Fruit fly (Drosophila melanogaster) whole organism, pupa: ENCODE results near the gene CG13894.

ENCODE experiments used
- CG10348 ChIP-seq: fragments of 200-800 bp; sonication (Bioruptor generic); IDR thresholded peaks from 2 replicates; pipeline ENCODE4 v1.3.6; 2022; ENCODE audit warnings: missing biosample characterization, missing genetic modification characterization
- CG12605 ChIP-seq: fragments of 200-800 bp; sonication (Bioruptor generic); IDR thresholded peaks from 2 replicates; pipeline ENCODE4 v1.3.6; 2022; ENCODE audit warnings: missing biosample characterization, missing genetic modification characterization
- CG13204 ChIP-seq: fragments of 200-800 bp; sonication (Bioruptor generic); optimal IDR thresholded peaks from 2 replicates; lab custom pipeline; 2018; ENCODE audit warnings: missing biosample characterization, mild to moderate bottlenecking, missing genetic modification characterization, moderate library complexity
- CG14655 ChIP-seq: fragments of 200-800 bp; sonication (Bioruptor generic); optimal IDR thresholded peaks from 3 replicates; lab custom pipeline; 2017; ENCODE audit warnings: mild to moderate bottlenecking, missing biosample characterization, missing genetic modification reagents, missing genetic modification characterization
- CG15710 ChIP-seq: fragments of 200-800 bp; sonication (Bioruptor generic); optimal IDR thresholded peaks from 2 replicates; lab custom pipeline; 2018; ENCODE audit warnings: missing biosample characterization, mild to moderate bottlenecking, missing genetic modification characterization, moderate library complexity
- CG17806 ChIP-seq: fragments of 200-800 bp; sonication (Bioruptor generic); optimal IDR thresholded peaks from 2 replicates; lab custom pipeline; 2018; ENCODE audit warnings: missing biosample characterization, mild to moderate bottlenecking, missing genetic modification characterization, moderate library complexity
- CG32121 ChIP-seq: fragments of 200-800 bp; sonication (Bioruptor generic); IDR thresholded peaks from 2 replicates; pipeline ENCODE4 v1.3.6; 2022; ENCODE audit warnings: missing biosample characterization, missing genetic modification characterization
- CG34367 ChIP-seq: fragments of 200-800 bp; sonication (Bioruptor generic); optimal IDR thresholded peaks from 2 replicates; lab custom pipeline; 2018; ENCODE audit warnings: missing biosample characterization, mild to moderate bottlenecking, missing genetic modification characterization
- CG4496 ChIP-seq: fragments of 200-800 bp; sonication (Bioruptor generic); IDR thresholded peaks from 3 replicates; pipeline ENCODE4 v1.3.6; 2022; ENCODE audit warnings: missing biosample characterization, missing genetic modification characterization
- CG8159 ChIP-seq: fragments of 200-800 bp; sonication (Bioruptor generic); optimal IDR thresholded peaks from 3 replicates; lab custom pipeline; 2018; ENCODE audit warnings: missing biosample characterization, mild to moderate bottlenecking, missing genetic modification characterization, moderate library complexity
- CG8301 ChIP-seq: fragments of 200-800 bp; sonication (Bioruptor generic); optimal IDR thresholded peaks from 2 replicates; lab custom pipeline; 2018; ENCODE audit warnings: missing biosample characterization, mild to moderate bottlenecking, missing genetic modification characterization
- CG9948 ChIP-seq: fragments of 200-800 bp; sonication (Bioruptor generic); optimal IDR thresholded peaks from 2 replicates; lab custom pipeline; 2018; ENCODE audit warnings: missing biosample characterization, mild to moderate bottlenecking, missing genetic modification characterization, moderate library complexity
- D1 ChIP-seq: fragments of 200-800 bp; sonication (Bioruptor generic); optimal IDR thresholded peaks from 2 replicates; lab custom pipeline; 2018; ENCODE audit warnings: missing biosample characterization, mild to moderate bottlenecking, missing genetic modification characterization, moderate library complexity
- EcR ChIP-seq: fragments of 200-800 bp; sonication (Bioruptor generic); optimal IDR thresholded peaks from 3 replicates; lab custom pipeline; 2019; ENCODE audit warnings: missing biosample characterization, missing genetic modification characterization, mild to moderate bottlenecking, moderate library complexity, missing genetic modification reagents
- Ets98B ChIP-seq: fragments of 200-800 bp; sonication (Bioruptor generic); IDR thresholded peaks from 2 replicates; pipeline ENCODE4 v1.3.6; 2022; ENCODE audit warnings: missing biosample characterization, missing genetic modification characterization
- Pif1A ChIP-seq: fragments of 200-800 bp; sonication (Bioruptor generic); optimal IDR thresholded peaks from 3 replicates; lab custom pipeline; 2016; ENCODE audit warnings: missing biosample characterization, missing genetic modification characterization
- Pif1B ChIP-seq: fragments of 200-800 bp; sonication (Bioruptor generic); optimal IDR thresholded peaks from 3 replicates; lab custom pipeline; 2016; ENCODE audit warnings: missing biosample characterization, missing genetic modification characterization
- Snoo ChIP-seq: fragments of 200-800 bp; sonication (Bioruptor generic); optimal IDR thresholded peaks from 3 replicates; lab custom pipeline; 2017; ENCODE audit warnings: missing biosample characterization, mild to moderate bottlenecking, missing genetic modification characterization, inconsistent platforms
- fd96Ca ChIP-seq: fragments of 200-800 bp; sonication (Bioruptor generic); IDR thresholded peaks from 3 replicates; pipeline ENCODE4 v1.3.6; 2022; ENCODE audit warnings: missing biosample characterization, missing genetic modification characterization
- gl ChIP-seq: fragments of 200-800 bp; sonication (Bioruptor generic); optimal IDR thresholded peaks from 2 replicates; lab custom pipeline; 2018; ENCODE audit warnings: missing biosample characterization, mild to moderate bottlenecking, missing genetic modification characterization
- rn ChIP-seq: fragments of 200-800 bp; sonication (Bioruptor generic); IDR thresholded peaks from 2 replicates; pipeline ENCODE4 v1.3.6; 2022; ENCODE audit warnings: missing biosample characterization, missing genetic modification characterization

CG13894 gene

dm6 chr3L:731469-731868 is 32.5 kb upstream of the CG13894 start:
- no peak for TF ChIP-seq Pif1B (GFP tag; lab: Kevin White, UChicago)
- TF ChIP-seq CG32121 (GFP tag; lab: Robert Waterston, UW): no peak
- TF ChIP-seq CG13204 (GFP tag; lab: Kevin White, UChicago): no peak
- TF ChIP-seq CG34367 (tag; lab: Kevin White, UChicago): no peak
- TF ChIP-seq CG17806: peak; percentile 16
- TF ChIP-seq Pif1A (GFP tag; lab: Kevin White, UChicago): no peak
- peak; percentile 23 for TF ChIP-seq Snoo (tag; lab: Kevin White, UChicago)
- no peak for TF ChIP-seq CG12605 (GFP tag; lab: Robert Waterston, UW)
- peak; percentile 50 for TF ChIP-seq CG8159 (tag; lab: Kevin White, UChicago)
- no peak for TF ChIP-seq fd96Ca (GFP tag; lab: Robert Waterston, UW)

dm6 chr3L:729345-729744 is 30.4 kb upstream of the CG13894 start:
- TF ChIP-seq CG4496 (GFP tag; lab: Robert Waterston, UW) (no peak), CG34367 (tag; lab: Kevin White, UChicago) (no peak), Pif1A (GFP tag; lab: Kevin White, UChicago) (no peak), Pif1B (GFP tag; lab: Kevin White, UChicago) (no peak), CG15710 (tag; lab: Kevin White, UChicago) (no peak), CG13204 (GFP tag; lab: Kevin White, UChicago) (no peak), Snoo (tag; lab: Kevin White, UChicago) (peak; percentile 32), CG9948 (tag; lab: Kevin White, UChicago) (peak; percentile 0), D1 (tag; lab: Kevin White, UChicago) (no peak), CG17806 (peak; percentile 9)

- TF ChIP-seq rn (GFP tag; lab: Robert Waterston, UW) (no peak), CG8159 (tag; lab: Kevin White, UChicago) (peak; percentile 13)
These were observed 29.6 kb upstream of the CG13894 start for dm6 chr3L:728579-728978.

dm6 chr3L:727874-728273 is 28.9 kb upstream of the CG13894 start:
- TF ChIP-seq CG17806 (peak; percentile 64), Pif1B (GFP tag; lab: Kevin White, UChicago) (peak; percentile 40), D1 (tag; lab: Kevin White, UChicago) (no peak), EcR (GFP tag; lab: Kevin White, UChicago) (no peak), Snoo (tag; lab: Kevin White, UChicago) (peak; percentile 72), Ets98B (GFP tag; lab: Robert Waterston, UW) (no peak), CG4496 (GFP tag; lab: Robert Waterston, UW) (no peak), CG10348 (GFP tag; lab: Robert Waterston, UW) (no peak), CG14655 (GFP tag; lab: Kevin White, UChicago) (no peak), CG13204 (GFP tag; lab: Kevin White, UChicago) (no peak), gl (tag; lab: Kevin White, UChicago) (no peak), CG12605 (GFP tag; lab: Robert Waterston, UW) (no peak), CG15710 (tag; lab: Kevin White, UChicago) (peak; percentile 31), CG9948 (tag; lab: Kevin White, UChicago) (peak; percentile 30), fd96Ca (GFP tag; lab: Robert Waterston, UW) (no peak), CG32121 (GFP tag; lab: Robert Waterston, UW) (no peak), CG34367 (tag; lab: Kevin White, UChicago) (peak; percentile 19), Pif1A (GFP tag; lab: Kevin White, UChicago) (peak; percentile 46), CG8301 (no peak), CG8159 (tag; lab: Kevin White, UChicago) (peak; percentile 47)

dm6 chr3L:727190-727589 is 28.2 kb upstream of the CG13894 start:
- TF ChIP-seq Pif1B (GFP tag; lab: Kevin White, UChicago) (no peak), Pif1A (GFP tag; lab: Kevin White, UChicago) (peak; percentile 18), gl (tag; lab: Kevin White, UChicago) (no peak), EcR (GFP tag; lab: Kevin White, UChicago) (no peak), CG14655 (GFP tag; lab: Kevin White, UChicago) (no peak), fd96Ca (GFP tag; lab: Robert Waterston, UW) (no peak), Ets98B (GFP tag; lab: Robert Waterston, UW) (no peak), CG10348 (GFP tag; lab: Robert Waterston, UW) (no peak), Snoo (tag; lab: Kevin White, UChicago) (peak; percentile 56)

- TF ChIP-seq CG14655 (GFP tag; lab: Kevin White, UChicago) (no peak), CG12605 (GFP tag; lab: Robert Waterston, UW) (no peak)
These were observed 27.7 kb upstream of the CG13894 start for dm6 chr3L:726486-727180.
